Fruit fly (Drosophila melanogaster) whole organism, prepupa: ENCODE measurements around the gene CG11588.
A peak's percentile ranks its signal among the peaks of the same experiment; 100 is the strongest.

ENCODE experiments used
- Blimp-1 ChIP-seq: fragments of 200-800 bp; sonication (Bioruptor generic); optimal IDR thresholded peaks from 3 replicates; lab custom pipeline; 2017; ENCODE audit warnings: missing biosample characterization, missing genetic modification characterization, mild to moderate bottlenecking, moderate library complexity, missing genetic modification reagents
- CG10631 ChIP-seq: fragments of 200-800 bp; sonication (Bioruptor generic); optimal IDR thresholded peaks from 2 replicates; lab custom pipeline; 2016; ENCODE audit warnings: missing biosample characterization, missing genetic modification characterization
- CG10669 ChIP-seq: fragments of 200-800 bp; sonication (Bioruptor generic); optimal IDR thresholded peaks from 3 replicates; lab custom pipeline; 2018; ENCODE audit warnings: missing biosample characterization, mild to moderate bottlenecking, missing genetic modification characterization, moderate library complexity
- CG11294 ChIP-seq: fragments of 200-800 bp; sonication (Bioruptor generic); IDR thresholded peaks from 2 replicates; pipeline ENCODE4 v1.3.6; 2022; ENCODE audit warnings: missing biosample characterization, missing genetic modification characterization
- CG11902 ChIP-seq: fragments of 200-800 bp; sonication (Bioruptor generic); optimal IDR thresholded peaks from 3 replicates; lab custom pipeline; 2016; ENCODE audit warnings: missing biosample characterization, missing genetic modification characterization
- CG15336 ChIP-seq: fragments of 200-800 bp; sonication (Bioruptor generic); IDR thresholded peaks from 2 replicates; pipeline ENCODE4 v1.3.6; 2022; ENCODE audit warnings: missing biosample characterization, missing genetic modification characterization
- CG16779 ChIP-seq: fragments of 200-800 bp; sonication (Bioruptor generic); optimal IDR thresholded peaks from 3 replicates; lab custom pipeline; 2017; ENCODE audit warnings: missing biosample characterization, mild to moderate bottlenecking, missing genetic modification characterization
- CG31627 ChIP-seq: fragments of 200-800 bp; sonication (Bioruptor generic); optimal IDR thresholded peaks from 3 replicates; lab custom pipeline; 2016; ENCODE audit warnings: missing biosample characterization, missing genetic modification characterization
- CG3919 ChIP-seq: fragments of 200-800 bp; sonication (Bioruptor generic); optimal IDR thresholded peaks from 3 replicates; lab custom pipeline; 2016; ENCODE audit warnings: missing biosample characterization, missing genetic modification characterization
- CG4318 ChIP-seq: fragments of 200-800 bp; sonication (Bioruptor generic); optimal IDR thresholded peaks from 3 replicates; lab custom pipeline; 2017; ENCODE audit warnings: missing biosample characterization, mild to moderate bottlenecking, missing genetic modification characterization
- CG6792 ChIP-seq: fragments of 200-800 bp; sonication (Bioruptor generic); optimal IDR thresholded peaks from 3 replicates; lab custom pipeline; 2016; ENCODE audit warnings: missing biosample characterization, missing genetic modification characterization
- CG6808 ChIP-seq: fragments of 200-800 bp; sonication (Bioruptor generic); optimal IDR thresholded peaks from 3 replicates; lab custom pipeline; 2017; ENCODE audit warnings: missing biosample characterization, missing genetic modification characterization, mild to moderate bottlenecking, moderate library complexity, missing genetic modification reagents
- CG6854 ChIP-seq: fragments of 200-800 bp; sonication (Bioruptor generic); optimal IDR thresholded peaks from 2 replicates; lab custom pipeline; 2017; ENCODE audit warnings: missing biosample characterization, mild to moderate bottlenecking, missing genetic modification characterization
- CG7368 ChIP-seq: fragments of 200-800 bp; sonication (Bioruptor generic); optimal IDR thresholded peaks from 3 replicates; lab custom pipeline; 2016; ENCODE audit warnings: missing biosample characterization, missing genetic modification characterization
- CG8119 ChIP-seq: fragments of 200-800 bp; sonication (Bioruptor generic); IDR thresholded peaks from 3 replicates; pipeline ENCODE4 v1.3.6; 2022; ENCODE audit warnings: missing biosample characterization, missing genetic modification characterization
- CG8632 ChIP-seq: fragments of 200-800 bp; sonication (Bioruptor generic); optimal IDR thresholded peaks from 3 replicates; lab custom pipeline; 2016; ENCODE audit warnings: missing biosample characterization, missing genetic modification characterization
- CG9139 ChIP-seq: fragments of 200-800 bp; sonication (Bioruptor generic); optimal IDR thresholded peaks from 3 replicates; lab custom pipeline; 2017; ENCODE audit warnings: missing biosample characterization, mild to moderate bottlenecking, missing genetic modification characterization
- Eip93F ChIP-seq: fragments of 200-800 bp; sonication (Bioruptor generic); optimal IDR thresholded peaks from 2 replicates; lab custom pipeline; 2016; ENCODE audit warnings: missing biosample characterization, mild to moderate bottlenecking, missing genetic modification characterization
- Ets21C ChIP-seq: fragments of 200-800 bp; sonication (Bioruptor generic); optimal IDR thresholded peaks from 3 replicates; lab custom pipeline; 2016; ENCODE audit warnings: missing biosample characterization, missing genetic modification characterization
- Hr39 ChIP-seq: fragments of 200-800 bp; sonication (Bioruptor generic); optimal IDR thresholded peaks from 2 replicates; lab custom pipeline; 2016; ENCODE audit warnings: missing biosample characterization, missing genetic modification characterization
- Lpt ChIP-seq: fragments of 200-800 bp; sonication (Bioruptor generic); optimal IDR thresholded peaks from 3 replicates; lab custom pipeline; 2016; ENCODE audit warnings: missing biosample characterization, missing genetic modification characterization
- Met ChIP-seq: fragments of 200-800 bp; sonication (Bioruptor generic); optimal IDR thresholded peaks from 3 replicates; lab custom pipeline; 2016; ENCODE audit warnings: missing biosample characterization, missing genetic modification characterization
- Smox ChIP-seq: fragments of 200-800 bp; sonication (Bioruptor generic); optimal IDR thresholded peaks from 3 replicates; lab custom pipeline; 2016; ENCODE audit warnings: missing biosample characterization, missing genetic modification characterization
- Sox14 ChIP-seq: fragments of 200-800 bp; sonication (Bioruptor generic); optimal IDR thresholded peaks from 3 replicates; lab custom pipeline; 2016; ENCODE audit warnings: missing biosample characterization, missing genetic modification characterization
- achi ChIP-seq: fragments of 200-800 bp; sonication (Bioruptor generic); optimal IDR thresholded peaks from 3 replicates; lab custom pipeline; 2016; ENCODE audit warnings: missing biosample characterization, missing genetic modification characterization
- dac ChIP-seq: fragments of 200-800 bp; sonication (Bioruptor generic); optimal IDR thresholded peaks from 2 replicates; lab custom pipeline; 2017; ENCODE audit warnings: missing biosample characterization, mild to moderate bottlenecking, missing genetic modification characterization
- dsx ChIP-seq: fragments of 200-800 bp; optimal IDR thresholded peaks from 3 replicates; lab custom pipeline; 2019; ENCODE audit warnings: missing biosample characterization, mild to moderate bottlenecking, missing genetic modification characterization, moderate library complexity; ENCODE audit not compliant: poor library complexity, severe bottlenecking
- eg ChIP-seq: fragments of 200-800 bp; sonication (Bioruptor generic); IDR thresholded peaks from 3 replicates; pipeline ENCODE4 v1.3.6; 2022; ENCODE audit warnings: missing biosample characterization, missing genetic modification characterization
- fd59A ChIP-seq: fragments of 200-800 bp; sonication (Bioruptor generic); optimal IDR thresholded peaks from 2 replicates; lab custom pipeline; 2017; ENCODE audit warnings: missing biosample characterization, mild to moderate bottlenecking, missing genetic modification characterization, missing genetic modification reagents
- fd85E ChIP-seq: fragments of 200-800 bp; sonication (Bioruptor generic); optimal IDR thresholded peaks from 3 replicates; lab custom pipeline; 2016; ENCODE audit warnings: missing biosample characterization, missing genetic modification characterization
- fkh ChIP-seq: fragments of 200-800 bp; sonication (Bioruptor generic); optimal IDR thresholded peaks from 3 replicates; lab custom pipeline; 2017; ENCODE audit warnings: missing biosample characterization, mild to moderate bottlenecking, missing genetic modification characterization, moderate library complexity
- pdm3 ChIP-seq: fragments of 200-800 bp; sonication (Bioruptor generic); optimal IDR thresholded peaks from 3 replicates; lab custom pipeline; 2016; ENCODE audit warnings: missing biosample characterization, missing genetic modification characterization
- salr ChIP-seq, 2 experiments: fragments of 200-800 bp; sonication (Bioruptor generic); optimal IDR thresholded peaks; 3 replicates each; lab custom pipeline; 2016 to 2018; ENCODE audit warnings: missing biosample characterization in 2 of 2, missing genetic modification characterization in 2 of 2, mild to moderate bottlenecking in 1 of 2
- spab ChIP-seq: fragments of 200-800 bp; sonication (Bioruptor generic); optimal IDR thresholded peaks from 2 replicates; lab custom pipeline; 2017; ENCODE audit warnings: missing biosample characterization, mild to moderate bottlenecking, missing genetic modification characterization, missing genetic modification reagents
- ss ChIP-seq, 2 experiments: fragments of 200-800 bp; sonication (Bioruptor generic); optimal IDR thresholded peaks; 2 replicates in 1 of 2; 3 replicates in 1 of 2; lab custom pipeline; 2017 to 2018; ENCODE audit warnings: mild to moderate bottlenecking in 2 of 2, missing biosample characterization in 2 of 2, missing genetic modification characterization in 2 of 2, moderate library complexity in 1 of 2
- svp ChIP-seq: fragments of 200-800 bp; sonication (Bioruptor generic); peaks from one replicate; lab custom pipeline; 2016; ENCODE audit warnings: missing biosample characterization, missing genetic modification characterization
- vri ChIP-seq: fragments of 200-800 bp; sonication (Bioruptor generic); optimal IDR thresholded peaks from 3 replicates; lab custom pipeline; 2016; ENCODE audit warnings: missing biosample characterization, mild to moderate bottlenecking, missing genetic modification characterization

CG11588 gene

dm6 chr3L:11874758-11875157 is 46.6 kb upstream of the CG11588 start (continued):
- TF ChIP-seq salr (GFP tag; optimal IDR thresholded peaks at IDR 0.05; lab: Kevin White, UChicago), result peak in 1 of 2 experiments; percentile 13
- peak; percentile 17 for TF ChIP-seq Smox (GFP tag; lab: Kevin White, UChicago)
- 0 out of 3 replicates have a peak, but pooled peaks have one; percentile 32 for TF ChIP-seq eg
- peak in 1 of 2 experiments; percentile 13 for TF ChIP-seq ss (GFP tag; optimal IDR thresholded peaks at IDR 0.05; lab: Kevin White, UChicago)
- no peak for TF ChIP-seq dsx
- TF ChIP-seq CG6792 (GFP tag; lab: Kevin White, UChicago), result no peak
- TF ChIP-seq CG10669, result peak; percentile 35
- TF ChIP-seq, all 60 proteins: peak for 20

- TF ChIP-seq Met (no peak), CG16779 (tag; lab: Kevin White, UChicago) (no peak), CG9139 (GFP tag; lab: Kevin White, UChicago) (no peak), CG11902 (no peak), Hr39 (GFP tag; lab: Kevin White, UChicago) (no peak), fkh (GFP tag; lab: Kevin White, UChicago) (no peak), dsx (no peak), Ets21C (GFP tag; lab: Kevin White, UChicago) (no peak), Eip93F (GFP tag; lab: Kevin White, UChicago) (no peak), CG10631 (GFP tag; lab: Kevin White, UChicago) (no peak), dac (GFP tag; lab: Kevin White, UChicago) (no peak), CG7368 (GFP tag; lab: Kevin White, UChicago) (no peak), pdm3 (GFP tag; lab: Kevin White, UChicago) (no peak), CG15336 (no peak), CG3919 (GFP tag; lab: Kevin White, UChicago) (no peak), salr (GFP tag; optimal IDR thresholded peaks at IDR 0.05; lab: Kevin White, UChicago) (no peak), Sox14 (GFP tag; lab: Kevin White, UChicago) (no peak), CG4318 (GFP tag; lab: Kevin White, UChicago) (no peak), vri (GFP tag; lab: Kevin White, UChicago) (no peak), achi (GFP tag; lab: Kevin White, UChicago) (no peak)
These were observed 45.3 kb upstream of the CG11588 start for dm6 chr3L:11876036-11876435.

- TF ChIP-seq CG6808 (GFP tag; lab: Kevin White, UChicago) (no peak), Blimp-1 (GFP tag; lab: Kevin White, UChicago) (no peak), CG11294 (GFP tag; lab: Robert Waterston, UW) (no peak), ss (GFP tag; optimal IDR thresholded peaks at IDR 0.05; lab: Kevin White, UChicago) (no peak), CG15336 (no peak), CG4318 (GFP tag; lab: Kevin White, UChicago) (no peak), dsx (no peak), fd59A (GFP tag; lab: Kevin White, UChicago) (no peak)
- TF ChIP-seq, all 60 proteins: peak for 0
These were observed 42.5 kb upstream of the CG11588 start, which contains the start of gene Sprn for dm6 chr3L:11878815-11879214. TSS of gene Sprn (plus strand) at chr3L:11879115.

- no peak for TF ChIP-seq Sox14 (GFP tag; lab: Kevin White, UChicago)
- TF ChIP-seq spab (GFP tag; lab: Kevin White, UChicago), result no peak
- TF ChIP-seq vri (GFP tag; lab: Kevin White, UChicago), result no peak
- no peak for TF ChIP-seq CG31627 (GFP tag; lab: Kevin White, UChicago)
- TF ChIP-seq CG8632 (GFP tag; lab: Kevin White, UChicago), result no peak
- no peak for TF ChIP-seq CG8119 (GFP tag; lab: Robert Waterston, UW)
- no peak for TF ChIP-seq Lpt (GFP tag; lab: Kevin White, UChicago)
- TF ChIP-seq CG6854 (GFP tag; lab: Kevin White, UChicago), result no peak
- no peak for TF ChIP-seq svp (GFP tag; lab: Kevin White, UChicago)
- TF ChIP-seq CG6792 (GFP tag; lab: Kevin White, UChicago), result no peak
- TF ChIP-seq fd85E (GFP tag; lab: Kevin White, UChicago), result no peak
- TF ChIP-seq CG11294 (GFP tag; lab: Robert Waterston, UW), result no peak
- no peak for TF ChIP-seq Eip93F (GFP tag; lab: Kevin White, UChicago)
- no peak for TF ChIP-seq CG9139 (GFP tag; lab: Kevin White, UChicago)
- TF ChIP-seq Blimp-1 (GFP tag; lab: Kevin White, UChicago), result no peak
These were observed 40.2 kb upstream of the CG11588 start, which contains the start of gene CCDC151 for dm6 chr3L:11881084-11881483. TSS of gene CCDC151 (plus strand) at chr3L:11881384.
